Fruit fly (Drosophila melanogaster) whole organism, embryonic: ENCODE data around the gene CG13965.

Source experiments
- CG13624 ChIP-seq: fragments of 200-800 bp; sonication (Bioruptor generic); optimal IDR thresholded peaks from 2 replicates; lab custom pipeline; 2016; ENCODE audit warnings: missing biosample characterization, missing genetic modification characterization
- CG15479 ChIP-seq: fragments of 200-800 bp; sonication (Bioruptor generic); optimal IDR thresholded peaks from 3 replicates; lab custom pipeline; 2019; ENCODE audit warnings: missing biosample characterization, mild to moderate bottlenecking, missing genetic modification characterization, moderate library complexity
- CG18764 ChIP-seq: fragments of 200-800 bp; sonication (Bioruptor generic); optimal IDR thresholded peaks from 3 replicates; lab custom pipeline; 2016; ENCODE audit warnings: missing biosample characterization, missing genetic modification characterization
- CkIIα-i1 ChIP-seq: fragments of 200-800 bp; sonication (Bioruptor generic); IDR thresholded peaks from 2 replicates; pipeline ENCODE4 v1.3.6; 2022; ENCODE audit warnings: missing biosample characterization, missing genetic modification characterization
- HLH3B ChIP-seq: fragments of 200-800 bp; sonication (Bioruptor generic); IDR thresholded peaks from 2 replicates; pipeline ENCODE4 v1.3.6; 2022; ENCODE audit warnings: missing biosample characterization, missing genetic modification characterization
- Taf1 ChIP-seq: fragments of 200-800 bp; sonication (Bioruptor generic); IDR thresholded peaks from 2 replicates; pipeline ENCODE4 v1.3.6; 2022; ENCODE audit warnings: missing biosample characterization, missing genetic modification characterization

DNA sequence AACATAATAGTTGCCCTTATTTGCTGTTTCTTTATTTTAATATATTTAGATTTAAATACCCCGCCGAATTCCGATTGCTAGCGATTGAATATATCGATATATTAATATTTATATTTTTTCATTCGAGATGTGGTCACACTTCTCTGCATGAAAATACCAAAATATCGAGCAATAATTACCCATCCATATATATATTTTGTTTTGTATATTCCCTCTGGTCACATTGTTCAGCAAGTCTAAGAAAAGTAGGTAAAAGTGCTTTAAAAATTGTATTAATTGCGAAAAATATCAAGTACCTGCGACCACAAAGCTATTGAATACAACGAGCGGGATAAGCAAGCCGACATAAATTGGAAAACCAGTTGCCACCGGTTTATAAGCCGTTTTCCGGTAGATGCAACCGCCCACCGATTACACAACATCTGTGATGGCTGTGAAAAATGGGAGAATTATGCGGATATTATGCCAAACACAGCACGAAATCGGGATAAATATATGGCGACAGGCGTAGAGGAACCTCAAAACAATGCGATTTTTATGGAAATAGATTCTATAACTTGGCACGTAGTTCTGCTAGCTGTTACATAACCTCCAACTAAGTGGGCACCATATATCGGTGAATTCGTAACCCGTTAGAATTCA is 3.5 kb downstream of the CG13965 start, which contains the start of gene COX4:
- no peak for TF ChIP-seq HLH3B (GFP tag; lab: Robert Waterston, UW)
- no peak for TF ChIP-seq CG15479 (GFP tag; lab: Kevin White, UChicago)
- no peak for TF ChIP-seq CG13624 (GFP tag; lab: Kevin White, UChicago)
- no peak for TF ChIP-seq Taf1 (GFP tag; lab: Robert Waterston, UW)
- TF ChIP-seq CG18764 (GFP tag; lab: Kevin White, UChicago): no peak
- TF ChIP-seq CkIIα-i1 (GFP tag; lab: Robert Waterston, UW): no peak
